Worm (Caenorhabditis elegans): ENCODE measurements around the gene F46B3.16.

DNA sequence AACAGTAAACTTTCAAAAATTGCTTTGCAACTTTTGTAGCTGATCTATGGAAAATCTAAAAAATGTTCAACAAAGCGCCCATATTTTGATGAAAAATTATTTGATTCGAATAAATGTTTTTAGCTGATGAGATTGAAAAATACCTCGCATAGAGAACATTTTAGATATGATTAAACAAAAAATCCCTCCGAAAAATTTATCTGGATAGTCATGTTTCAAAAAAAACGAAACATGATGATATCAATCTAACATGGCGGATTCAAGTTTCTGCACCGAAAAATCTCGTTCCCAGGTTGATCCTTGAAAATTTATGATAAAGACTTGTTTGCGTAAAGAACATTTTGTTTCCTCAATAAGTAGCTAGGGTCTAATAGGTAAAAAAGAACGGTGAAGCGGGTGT, 25.7 kb upstream of the F46B3.16 start, which contains the start of gene ttr-12:
- TF ChIP-seq T22C8.4 (GFP tag; IDR thresholded peaks at IDR 0.05) (no peak), tab-1 (GFP tag; IDR thresholded peaks at IDR 0.05) (no peak), klf-2 (GFP tag; conservative IDR thresholded peaks at IDR 0.05) (no peak), flt-1 (GFP tag; IDR thresholded peaks at IDR 0.05) (no peak), med-1 (GFP tag; optimal IDR thresholded peaks at IDR 0.05; ENCODE audit: insufficient read depth) (no peak), ztf-23 (GFP tag; IDR thresholded peaks at IDR 0.05) (no peak), ref-1 (GFP tag; conservative IDR thresholded peaks at IDR 0.05) (no peak), cog-1 (tag; optimal IDR thresholded peaks at IDR 0.05) (no peak), ztf-29 (GFP tag; IDR thresholded peaks at IDR 0.05) (no peak)

All from whole organism, midembryonic.